Fruit fly (Drosophila melanogaster) whole organism, adult: ENCODE results near the gene CG31195.

ENCODE experiments used
- CG11617 ChIP-seq: fragments of 200-800 bp; sonication (Bioruptor generic); optimal IDR thresholded peaks from 2 replicates; lab custom pipeline; 2017; ENCODE audit warnings: mild to moderate bottlenecking, missing biosample characterization, missing genetic modification reagents, missing genetic modification characterization
- CG12768 ChIP-seq: fragments of 200-800 bp; sonication (Bioruptor generic); optimal IDR thresholded peaks from 2 replicates; lab custom pipeline; 2017; ENCODE audit warnings: missing biosample characterization, missing genetic modification characterization, mild to moderate bottlenecking, moderate library complexity, missing genetic modification reagents
- CG14711 ChIP-seq: fragments of 200-800 bp; sonication (Bioruptor generic); optimal IDR thresholded peaks from 2 replicates; lab custom pipeline; 2018; ENCODE audit warnings: missing biosample characterization, mild to moderate bottlenecking, missing genetic modification characterization, moderate library complexity
- CG1620 ChIP-seq: fragments of 200-800 bp; sonication (Bioruptor generic); optimal IDR thresholded peaks from 2 replicates; lab custom pipeline; 2016; ENCODE audit warnings: missing biosample characterization, missing genetic modification characterization
- CG33017 ChIP-seq: fragments of 200-800 bp; sonication (Bioruptor generic); optimal IDR thresholded peaks from 2 replicates; lab custom pipeline; 2018; ENCODE audit warnings: missing biosample characterization, mild to moderate bottlenecking, missing genetic modification characterization, moderate library complexity
- CG5204 ChIP-seq: fragments of 200-800 bp; sonication (Bioruptor generic); optimal IDR thresholded peaks from 2 replicates; lab custom pipeline; 2016; ENCODE audit warnings: missing biosample characterization, missing genetic modification characterization
- CG7045 ChIP-seq: fragments of 200-800 bp; sonication (Bioruptor generic); optimal IDR thresholded peaks from 2 replicates; lab custom pipeline; 2017; ENCODE audit warnings: missing biosample characterization, mild to moderate bottlenecking, missing genetic modification characterization
- CG7101 ChIP-seq: fragments of 200-800 bp; sonication (Bioruptor generic); optimal IDR thresholded peaks from 2 replicates; lab custom pipeline; 2018; ENCODE audit warnings: missing biosample characterization, mild to moderate bottlenecking, missing genetic modification characterization, moderate library complexity
- Clk ChIP-seq: fragments of 200-800 bp; sonication (Bioruptor generic); optimal IDR thresholded peaks from 2 replicates; lab custom pipeline; 2017; ENCODE audit warnings: missing biosample characterization, missing genetic modification characterization
- Crg-1 ChIP-seq: fragments of 200-800 bp; sonication (Bioruptor generic); optimal IDR thresholded peaks from 2 replicates; lab custom pipeline; 2016; ENCODE audit warnings: missing biosample characterization, missing genetic modification characterization
- Hr96 ChIP-seq: fragments of 200-800 bp; sonication (Bioruptor generic); optimal IDR thresholded peaks from 2 replicates; lab custom pipeline; 2016; ENCODE audit warnings: missing biosample characterization, missing genetic modification characterization
- Mnt ChIP-seq: fragments of 200-800 bp; sonication (Bioruptor generic); optimal IDR thresholded peaks from 2 replicates; lab custom pipeline; 2016; ENCODE audit warnings: missing biosample characterization, mild to moderate bottlenecking, missing genetic modification characterization
- bab1 ChIP-seq: fragments of 200-800 bp; sonication (Bioruptor generic); optimal IDR thresholded peaks from 3 replicates; lab custom pipeline; 2019; ENCODE audit warnings: missing biosample characterization, mild to moderate bottlenecking, missing genetic modification characterization, moderate library complexity
- cic ChIP-seq: fragments of 200-800 bp; sonication (Bioruptor generic); optimal IDR thresholded peaks from 2 replicates; lab custom pipeline; 2017; ENCODE audit warnings: missing biosample characterization, mild to moderate bottlenecking, missing genetic modification characterization, moderate library complexity
- cnc ChIP-seq, 2 experiments: fragments of >200 bp; optimal IDR thresholded peaks; 2 replicates each; lab custom pipeline; 2017
- kay ChIP-seq: fragments of 200-800 bp; sonication (Bioruptor generic); peaks from one replicate; lab custom pipeline; 2016; ENCODE audit warnings: missing biosample characterization, missing genetic modification characterization, borderline replicate concordance
- ovo ChIP-seq: fragments of 200-800 bp; sonication (Bioruptor generic); optimal IDR thresholded peaks from 2 replicates; lab custom pipeline; 2016; ENCODE audit warnings: missing biosample characterization, missing genetic modification characterization
- pad ChIP-seq: fragments of 200-800 bp; sonication (Bioruptor generic); optimal IDR thresholded peaks from 3 replicates; lab custom pipeline; 2017; ENCODE audit warnings: missing biosample characterization, missing genetic modification characterization, mild to moderate bottlenecking, moderate library complexity, missing genetic modification reagents
- tj ChIP-seq: fragments of 200-800 bp; sonication (Bioruptor generic); optimal IDR thresholded peaks from 3 replicates; lab custom pipeline; 2017; ENCODE audit warnings: missing biosample characterization, mild to moderate bottlenecking, missing genetic modification characterization, moderate library complexity
- toe ChIP-seq: fragments of 200-800 bp; sonication (Bioruptor generic); optimal IDR thresholded peaks from 2 replicates; lab custom pipeline; 2016; ENCODE audit warnings: missing biosample characterization, missing genetic modification characterization

The CG31195 gene

DNA sequence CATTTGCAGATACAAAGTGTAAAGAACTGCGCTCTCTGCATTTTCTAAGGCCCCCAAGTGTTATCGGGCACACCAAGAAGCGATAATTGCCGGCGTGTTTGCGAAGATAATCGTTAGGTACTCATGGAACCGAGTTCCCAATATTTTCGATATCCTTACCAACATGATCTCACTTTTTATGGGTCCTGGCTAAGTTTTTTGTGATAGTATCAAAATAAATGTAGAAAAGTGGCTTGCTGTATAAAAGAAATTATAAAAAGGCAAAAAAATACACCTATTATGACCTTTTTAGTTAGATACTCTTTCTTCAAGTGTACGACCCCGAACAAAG lies 4.0 kb upstream of the CG31195 start:
- TF ChIP-seq CG1620 (GFP tag; lab: Kevin White, UChicago) (no peak), CG33017 (no peak), CG7045 (GFP tag; lab: Kevin White, UChicago) (no peak), kay (GFP tag; lab: Kevin White, UChicago) (no peak), CG5204 (GFP tag; lab: Kevin White, UChicago) (no peak), cnc (optimal IDR thresholded peaks at IDR 0.05; lab: Kevin White, UChicago) (no peak), CG11617 (GFP tag; lab: Kevin White, UChicago) (no peak), Hr96 (GFP tag; lab: Kevin White, UChicago) (no peak), bab1 (GFP tag; lab: Kevin White, UChicago) (no peak), CG7101 (tag; lab: Kevin White, UChicago) (no peak), Clk (GFP tag; lab: Kevin White, UChicago) (no peak), CG14711 (tag; lab: Kevin White, UChicago) (no peak), tj (no peak), CG12768 (no peak), ovo (GFP tag; lab: Kevin White, UChicago) (no peak), pad (no peak), cic (GFP tag; lab: Kevin White, UChicago) (no peak), toe (GFP tag; lab: Kevin White, UChicago) (no peak), Mnt (GFP tag; lab: Kevin White, UChicago) (no peak)

dm6 chr3R:20765302-20766155 lies 3.4 kb upstream of the CG31195 start:
- peak; percentile 20 for TF ChIP-seq tj
- no peak for TF ChIP-seq CG1620 (GFP tag; lab: Kevin White, UChicago)

dm6 chr3R:20764058-20764457 lies 1.9 kb upstream of the CG31195 start:
- TF ChIP-seq CG7045 (GFP tag; lab: Kevin White, UChicago) = no peak
- TF ChIP-seq CG7101 (tag; lab: Kevin White, UChicago) = no peak
- no peak for TF ChIP-seq CG14711 (tag; lab: Kevin White, UChicago)
- TF ChIP-seq cnc (optimal IDR thresholded peaks at IDR 0.05; lab: Kevin White, UChicago) = no peak
- no peak for TF ChIP-seq CG11617 (GFP tag; lab: Kevin White, UChicago)
- no peak for TF ChIP-seq CG1620 (GFP tag; lab: Kevin White, UChicago)

dm6 chr3R:20756429-20756828 lies 5.7 kb downstream of the CG31195 start, which contains the start of gene Syp:
TSS of gene Syp (plus strand) at chr3R:20756729.
- no peak for TF ChIP-seq CG7045 (GFP tag; lab: Kevin White, UChicago)
- TF ChIP-seq CG7101 (tag; lab: Kevin White, UChicago) = no peak
- TF ChIP-seq Mnt (GFP tag; lab: Kevin White, UChicago) = no peak
- no peak for TF ChIP-seq CG12768
- no peak for TF ChIP-seq Crg-1 (GFP tag; lab: Kevin White, UChicago)
- TF ChIP-seq CG5204 (GFP tag; lab: Kevin White, UChicago) = no peak
- TF ChIP-seq bab1 (GFP tag; lab: Kevin White, UChicago) = no peak
- no peak for TF ChIP-seq ovo (GFP tag; lab: Kevin White, UChicago)
- TF ChIP-seq cnc (optimal IDR thresholded peaks at IDR 0.05; lab: Kevin White, UChicago) = no peak
- no peak for TF ChIP-seq kay (GFP tag; lab: Kevin White, UChicago)
- TF ChIP-seq cic (GFP tag; lab: Kevin White, UChicago) = no peak
- TF ChIP-seq CG1620 (GFP tag; lab: Kevin White, UChicago) = no peak
- TF ChIP-seq Hr96 (GFP tag; lab: Kevin White, UChicago) = no peak
- no peak for TF ChIP-seq tj

- no peak for TF ChIP-seq CG14711 (tag; lab: Kevin White, UChicago)
- no peak for TF ChIP-seq Clk (GFP tag; lab: Kevin White, UChicago)
- TF ChIP-seq cnc (optimal IDR thresholded peaks at IDR 0.05; lab: Kevin White, UChicago) = no peak
- no peak for TF ChIP-seq Crg-1 (GFP tag; lab: Kevin White, UChicago)
- no peak for TF ChIP-seq toe (GFP tag; lab: Kevin White, UChicago)
- TF ChIP-seq CG7045 (GFP tag; lab: Kevin White, UChicago) = no peak
- no peak for TF ChIP-seq CG7101 (tag; lab: Kevin White, UChicago)
- no peak for TF ChIP-seq cic (GFP tag; lab: Kevin White, UChicago)
- no peak for TF ChIP-seq bab1 (GFP tag; lab: Kevin White, UChicago)
- no peak for TF ChIP-seq tj
- TF ChIP-seq Hr96 (GFP tag; lab: Kevin White, UChicago) = no peak
- no peak for TF ChIP-seq CG12768
- TF ChIP-seq CG1620 (GFP tag; lab: Kevin White, UChicago) = no peak
- TF ChIP-seq CG11617 (GFP tag; lab: Kevin White, UChicago) = no peak
- no peak for TF ChIP-seq kay (GFP tag; lab: Kevin White, UChicago)
- no peak for TF ChIP-seq pad
Observed at dm6 chr3R:20754991-20755390, 7.2 kb downstream of the CG31195 start.

- TF ChIP-seq Mnt (GFP tag; lab: Kevin White, UChicago) (no peak), CG5204 (GFP tag; lab: Kevin White, UChicago) (no peak), ovo (GFP tag; lab: Kevin White, UChicago) (no peak), Hr96 (GFP tag; lab: Kevin White, UChicago) (no peak), CG33017 (no peak), CG12768 (no peak), CG7101 (tag; lab: Kevin White, UChicago) (no peak), CG11617 (GFP tag; lab: Kevin White, UChicago) (no peak)
Observed at dm6 chr3R:20749536-20749935, 12.6 kb downstream of the CG31195 start.
